Fruit fly (Drosophila melanogaster): ENCODE data around the gene Lsd-2.

Gene Lsd-2

dm6 chrX:15023826-15024545, 52.0 kb downstream of the Lsd-2 start, which contains the start of gene be (continued):
- TF ChIP-seq CG1529 (GFP tag; optimal IDR thresholded peaks at IDR 0.05): no peak
- no peak for TF ChIP-seq cg (GFP tag; optimal IDR thresholded peaks at IDR 0.05)
- TF ChIP-seq CG15269 (tag; optimal IDR thresholded peaks at IDR 0.05): peak; percentile 78
- peak; percentile 71 for TF ChIP-seq Ptx1 (GFP tag; IDR thresholded peaks at IDR 0.05)
- peak; percentile 88 for TF ChIP-seq CG31441 (GFP tag; IDR thresholded peaks at IDR 0.05)
- TF ChIP-seq Ada2b (GFP tag; IDR thresholded peaks at IDR 0.05): peak; percentile 44
- no peak for TF ChIP-seq stwl (tag; optimal IDR thresholded peaks at IDR 0.05)
- peak; percentile 42 for TF ChIP-seq HLHmδ (GFP tag; optimal IDR thresholded peaks at IDR 0.05)
- peak; percentile 37 for TF ChIP-seq CG6813 (GFP tag; optimal IDR thresholded peaks at IDR 0.05)
- TF ChIP-seq Ssrp (tag; optimal IDR thresholded peaks at IDR 0.05): peak; percentile 78
- TF ChIP-seq mirr (GFP tag; optimal IDR thresholded peaks at IDR 0.05): no peak
- TF ChIP-seq CG10209 (GFP tag; optimal IDR thresholded peaks at IDR 0.05): peak; percentile 63
- TF ChIP-seq fru (optimal IDR thresholded peaks at IDR 0.05): no peak
- TF ChIP-seq phol (tag; optimal IDR thresholded peaks at IDR 0.05): peak; percentile 82
- no peak for TF ChIP-seq hbn (GFP tag; IDR thresholded peaks at IDR 0.05; ENCODE audit: partially characterized antibody)
- peak; percentile 14; the same call in 1 of the 2 replicates for TF ChIP-seq Bgb (GFP tag; IDR thresholded peaks at IDR 0.05; ENCODE audit: partially characterized antibody)
- no peak for TF ChIP-seq CG1024 (GFP tag; IDR thresholded peaks at IDR 0.05)
- TF ChIP-seq lov (optimal IDR thresholded peaks at IDR 0.05): no peak
- TF ChIP-seq lov (GFP tag; IDR thresholded peaks at IDR 0.05): no peak
- no peak for TF ChIP-seq Vsx1 (GFP tag; optimal IDR thresholded peaks at IDR 0.05)
- TF ChIP-seq Doc2 (GFP tag; IDR thresholded peaks at IDR 0.05): no peak
- TF ChIP-seq Ets97D (GFP tag; optimal IDR thresholded peaks at IDR 0.05): no peak
- TF ChIP-seq CG2712 (tag; optimal IDR thresholded peaks at IDR 0.05): peak; percentile 90
- TF ChIP-seq Dp (GFP tag; optimal IDR thresholded peaks at IDR 0.05): no peak
- peak; percentile 51; the same call in 1 of the 2 replicates for TF ChIP-seq ssp (GFP tag; IDR thresholded peaks at IDR 0.05)
- TF ChIP-seq nau (GFP tag; optimal IDR thresholded peaks at IDR 0.05): no peak
- TF ChIP-seq croc (GFP tag; conservative IDR thresholded peaks at IDR 0.05): peak; percentile 60
- peak; percentile 85 for TF ChIP-seq CG9437 (GFP tag; optimal IDR thresholded peaks at IDR 0.05)
- TF ChIP-seq fd96Cb (tag; optimal IDR thresholded peaks at IDR 0.05): peak; percentile 81
- TF ChIP-seq HmgD (GFP tag; optimal IDR thresholded peaks at IDR 0.05): no peak
- TF ChIP-seq Fer2 (tag; optimal IDR thresholded peaks at IDR 0.05): peak; percentile 47
- TF ChIP-seq CG6791 (GFP tag; IDR thresholded peaks at IDR 0.05; ENCODE audit: partially characterized antibody): no peak
- TF ChIP-seq Awh (GFP tag; IDR thresholded peaks at IDR 0.05): no peak
- TF ChIP-seq CG9215 (GFP tag; IDR thresholded peaks at IDR 0.05): no peak; the same call in none of the 2 replicates
- TF ChIP-seq CG11398 (GFP tag; optimal IDR thresholded peaks at IDR 0.05): no peak
- no peak for TF ChIP-seq psq (GFP tag; optimal IDR thresholded peaks at IDR 0.05)
- peak; percentile 73 for TF ChIP-seq CG30403 (GFP tag; optimal IDR thresholded peaks at IDR 0.05)
- TF ChIP-seq Usf (GFP tag; optimal IDR thresholded peaks at IDR 0.05): peak; percentile 11
- peak; percentile 62 for TF ChIP-seq PHDP (tag; optimal IDR thresholded peaks at IDR 0.05)
- peak; percentile 46 for TF ChIP-seq az2 (GFP tag; optimal IDR thresholded peaks at IDR 0.05)
- no peak for TF ChIP-seq shn (GFP tag; optimal IDR thresholded peaks at IDR 0.05)
- peak; percentile 63 for TF ChIP-seq Deaf1 (tag; optimal IDR thresholded peaks at IDR 0.05)
- no peak for TF ChIP-seq NK7.1 (GFP tag; optimal IDR thresholded peaks at IDR 0.05)
- no peak for TF ChIP-seq CTCF (GFP tag; optimal IDR thresholded peaks at IDR 0.05)
- TF ChIP-seq CG8944 (GFP tag; optimal IDR thresholded peaks at IDR 0.05): no peak
- TF ChIP-seq CG12155 (GFP tag; optimal IDR thresholded peaks at IDR 0.05): peak; percentile 13
- peak; percentile 88 for TF ChIP-seq CG11504 (tag; optimal IDR thresholded peaks at IDR 0.05)
- no peak for TF ChIP-seq CG7963 (GFP tag; IDR thresholded peaks at IDR 0.05; ENCODE audit: partially characterized antibody)
- no peak for TF ChIP-seq Stat92E (GFP tag; optimal IDR thresholded peaks at IDR 0.05)
- TF ChIP-seq CG32767 (GFP tag; IDR thresholded peaks at IDR 0.05): peak; percentile 51; the same call in 1 of the 2 replicates
